Worm (Caenorhabditis elegans) whole organism, young adult: ENCODE results near the gene F37C12.10.

Source experiments
- B0336.3 ChIP-seq: fragments of 200-800 bp; sonication (Bioruptor generic); IDR thresholded peaks from 2 replicates; pipeline ENCODE4 v1.3.6; 2022; ENCODE audit warnings: missing genetic modification characterization, missing compliant biosample characterization
- F23B12.7 ChIP-seq: sonication (generic microtip); optimal IDR thresholded peaks from 2 replicates; lab custom pipeline; 2017; ENCODE audit warnings: missing genetic modification characterization, mild to moderate bottlenecking, missing compliant biosample characterization, antibody characterized with exemption, moderate library complexity; ENCODE audit not compliant: insufficient read depth
- F33H1.4 ChIP-seq: fragments of 200-800 bp; sonication (Bioruptor generic); IDR thresholded peaks from 2 replicates; pipeline ENCODE4 v1.3.6; 2022; ENCODE audit warnings: missing genetic modification reagents, missing genetic modification characterization, missing compliant biosample characterization
- F39B2.1 ChIP-seq: fragments of 200-800 bp; sonication (Bioruptor generic); IDR thresholded peaks from 2 replicates; pipeline ENCODE4 v1.3.6; 2022; ENCODE audit warnings: missing genetic modification reagents, missing genetic modification characterization, missing compliant biosample characterization
- F57C9.4 ChIP-seq: sonication (generic microtip); optimal IDR thresholded peaks from 2 replicates; lab custom pipeline; 2017; ENCODE audit warnings: mild to moderate bottlenecking, missing genetic modification characterization, missing compliant biosample characterization
- K12H6.12 ChIP-seq: fragments of 200-800 bp; sonication (Bioruptor generic); optimal IDR thresholded peaks from 2 replicates; lab custom pipeline; 2018; ENCODE audit warnings: mild to moderate bottlenecking, missing genetic modification characterization, missing compliant biosample characterization
- T26A5.8 ChIP-seq: sonication (generic microtip); optimal IDR thresholded peaks from 2 replicates; lab custom pipeline; 2016; ENCODE audit warnings: missing genetic modification characterization, missing compliant biosample characterization
- Y56A3A.18 ChIP-seq: fragments of 200-800 bp; sonication (Bioruptor generic); IDR thresholded peaks from 2 replicates; pipeline ENCODE4 v1.3.6; 2022; ENCODE audit warnings: missing genetic modification reagents, missing genetic modification characterization, missing compliant biosample characterization
- Y79H2A.3 ChIP-seq: fragments of 200-800 bp; sonication (Bioruptor generic); conservative IDR thresholded peaks from 2 replicates; pipeline ENCODE4 v1.3.6; 2022; ENCODE audit warnings: missing genetic modification reagents, missing genetic modification characterization, missing compliant biosample characterization
- Y95B8A.8 ChIP-seq: fragments of 200-800 bp; sonication (Bioruptor generic); IDR thresholded peaks from 2 replicates; pipeline ENCODE4 v1.3.6; 2022; ENCODE audit warnings: missing genetic modification reagents, missing genetic modification characterization, missing compliant biosample characterization
- ZK185.1 ChIP-seq: sonication (generic microtip); optimal IDR thresholded peaks from 2 replicates; lab custom pipeline; 2016; ENCODE audit warnings: mild to moderate bottlenecking, missing genetic modification characterization, missing compliant biosample characterization; ENCODE audit not compliant: poor library complexity, severe bottlenecking
- akir-1 ChIP-seq: fragments of 200-800 bp; sonication (Bioruptor generic); optimal IDR thresholded peaks from 2 replicates; lab custom pipeline; 2018; ENCODE audit warnings: mild to moderate bottlenecking, missing genetic modification characterization, moderate library complexity, missing compliant biosample characterization
- aptf-3 ChIP-seq: fragments of 200-800 bp; sonication (Bioruptor generic); IDR thresholded peaks from 2 replicates; pipeline ENCODE4 v1.3.6; 2022; ENCODE audit warnings: missing genetic modification characterization, missing compliant biosample characterization
- atf-7 ChIP-seq: sonication (generic microtip); optimal IDR thresholded peaks from 2 replicates; lab custom pipeline; 2017; ENCODE audit warnings: mild to moderate bottlenecking, missing genetic modification characterization, missing compliant biosample characterization
- athp-1 ChIP-seq: sonication (generic microtip); optimal IDR thresholded peaks from 2 replicates; lab custom pipeline; 2017; ENCODE audit warnings: mild to moderate bottlenecking, missing genetic modification characterization, missing compliant biosample characterization
- attf-3 ChIP-seq: fragments of 200-800 bp; sonication (Bioruptor generic); conservative IDR thresholded peaks from 2 replicates; pipeline ENCODE4 v1.3.6; 2022; ENCODE audit warnings: missing genetic modification reagents, missing genetic modification characterization, missing compliant biosample characterization
- bed-2 ChIP-seq: fragments of 200-800 bp; sonication (Bioruptor generic); IDR thresholded peaks from 2 replicates; pipeline ENCODE4 v1.3.6; 2022; ENCODE audit warnings: missing genetic modification reagents, missing genetic modification characterization, missing compliant biosample characterization
- ccch-3 ChIP-seq: fragments of 200-800 bp; sonication (Bioruptor generic); optimal IDR thresholded peaks from 2 replicates; lab custom pipeline; 2018; ENCODE audit warnings: mild to moderate bottlenecking, missing genetic modification characterization, missing compliant biosample characterization
- ceh-100 ChIP-seq: fragments of 200-800 bp; sonication (Bioruptor generic); IDR thresholded peaks from 2 replicates; pipeline ENCODE4 v1.3.6; 2022; ENCODE audit warnings: missing genetic modification reagents, missing genetic modification characterization, missing compliant biosample characterization
- ceh-27 ChIP-seq: fragments of 200-800 bp; sonication (Bioruptor generic); optimal IDR thresholded peaks from 2 replicates; lab custom pipeline; 2018; ENCODE audit warnings: mild to moderate bottlenecking, missing genetic modification characterization, moderate library complexity, missing compliant biosample characterization
- ceh-58 ChIP-seq: fragments of 200-800 bp; sonication (Bioruptor generic); IDR thresholded peaks from 2 replicates; pipeline ENCODE4 v1.3.6; 2022; ENCODE audit warnings: missing genetic modification characterization, missing compliant biosample characterization
- chd-7 ChIP-seq: sonication (generic microtip); optimal IDR thresholded peaks from 2 replicates; lab custom pipeline; 2016; ENCODE audit warnings: mild to moderate bottlenecking, missing genetic modification characterization, moderate library complexity, missing compliant biosample characterization
- dox-1 ChIP-seq: fragments of 200-800 bp; sonication (Bioruptor generic); IDR thresholded peaks from 2 replicates; pipeline ENCODE4 v1.3.6; 2022; ENCODE audit warnings: missing genetic modification reagents, missing genetic modification characterization, missing compliant biosample characterization
- dpl-1 ChIP-seq: fragments of 150-350 bp; optimal IDR thresholded peaks from 2 replicates; lab custom pipeline; 2014; ENCODE audit warnings: missing biosample characterization, missing genetic modification reagents, missing genetic modification characterization
- efl-1 ChIP-seq: fragments of 150-350 bp; optimal IDR thresholded peaks from 2 replicates; lab custom pipeline; 2014; ENCODE audit warnings: missing biosample characterization, missing genetic modification reagents, missing genetic modification characterization
- let-607 ChIP-seq, 2 experiments: fragments of 200-800 bp in 1 of 2; sonication (Bioruptor generic) in 1 of 2; sonication (generic microtip) in 1 of 2; optimal IDR thresholded peaks; 2 replicates each; lab custom pipeline; 2016 to 2018; ENCODE audit warnings: mild to moderate bottlenecking in 2 of 2, missing compliant biosample characterization in 2 of 2, missing genetic modification characterization in 2 of 2, moderate library complexity in 2 of 2, missing genotype in 1 of 2
- lin-35 ChIP-seq, 3 experiments: fragments of 150-350 bp in 2 of 3; sonication (generic microtip) in 1 of 3; optimal IDR thresholded peaks; 2 replicates each; lab custom pipeline; 2014 to 2018; ENCODE audit warnings: missing biosample characterization in 3 of 3, missing genetic modification characterization in 3 of 3, missing genetic modification reagents in 3 of 3
- lin-54 ChIP-seq: fragments of 200-800 bp; sonication (Bioruptor generic); optimal IDR thresholded peaks from 2 replicates; lab custom pipeline; 2018; ENCODE audit warnings: mild to moderate bottlenecking, missing genetic modification characterization, missing compliant biosample characterization
- lir-1 ChIP-seq: fragments of 200-800 bp; sonication (Bioruptor generic); conservative IDR thresholded peaks from 2 replicates; pipeline ENCODE4 v1.3.6; 2022; ENCODE audit warnings: missing genetic modification reagents, missing genetic modification characterization, missing compliant biosample characterization
- lsl-1 ChIP-seq: fragments of 200-800 bp; sonication (Bioruptor generic); optimal IDR thresholded peaks from 2 replicates; lab custom pipeline; 2018; ENCODE audit warnings: mild to moderate bottlenecking, missing genetic modification characterization, moderate library complexity, missing compliant biosample characterization
- lsy-27 ChIP-seq: sonication (generic microtip); optimal IDR thresholded peaks from 2 replicates; lab custom pipeline; 2017; ENCODE audit warnings: missing genetic modification characterization, mild to moderate bottlenecking, missing compliant biosample characterization, antibody characterized with exemption, missing genotype, borderline replicate concordance; ENCODE audit not compliant: insufficient read depth
- madf-3 ChIP-seq: fragments of 200-800 bp; sonication (Bioruptor generic); IDR thresholded peaks from 2 replicates; pipeline ENCODE4 v1.3.6; 2022; ENCODE audit warnings: missing genetic modification reagents, missing genetic modification characterization, missing compliant biosample characterization
- madf-6 ChIP-seq: fragments of 200-800 bp; sonication (Bioruptor generic); IDR thresholded peaks from 2 replicates; pipeline ENCODE4 v1.3.6; 2022; ENCODE audit warnings: missing genetic modification reagents, missing genetic modification characterization, missing compliant biosample characterization
- mcd-1 ChIP-seq: fragments of 200-800 bp; sonication (Bioruptor generic); IDR thresholded peaks from 2 replicates; pipeline ENCODE4 v1.3.6; 2022; ENCODE audit warnings: missing genetic modification reagents, missing genetic modification characterization, missing compliant biosample characterization
- nfyb-1 ChIP-seq: fragments of 200-800 bp; sonication (Bioruptor generic); IDR thresholded peaks from 2 replicates; pipeline ENCODE4 v1.3.6; 2022; ENCODE audit warnings: missing genetic modification reagents, missing genetic modification characterization, missing compliant biosample characterization
- pbrm-1 ChIP-seq: fragments of 200-800 bp; sonication (Bioruptor generic); IDR thresholded peaks from 2 replicates; pipeline ENCODE4 v1.3.6; 2022; ENCODE audit warnings: missing genetic modification reagents, missing genetic modification characterization, missing compliant biosample characterization
- pha-4 ChIP-seq: fragments of 150-350 bp; sonication (generic microtip); optimal IDR thresholded peaks from 2 replicates; lab custom pipeline; 2014; ENCODE audit warnings: missing biosample characterization, missing genetic modification reagents, missing genetic modification characterization
- rcor-1 ChIP-seq: fragments of 200-800 bp; sonication (Bioruptor generic); IDR thresholded peaks from 2 replicates; pipeline ENCODE4 v1.3.6; 2022; ENCODE audit warnings: missing genetic modification reagents, missing genetic modification characterization, missing compliant biosample characterization
- rpc-1 ChIP-seq, 2 experiments: fragments of 150-350 bp in 1 of 2; sonication (generic microtip) in 1 of 2; optimal IDR thresholded peaks; 2 replicates each; lab custom pipeline; 2014 to 2018; ENCODE audit warnings: missing biosample characterization in 1 of 2, missing genetic modification characterization in 1 of 2, missing genetic modification reagents in 1 of 2, missing genotype in 1 of 2
- snpc-3.4 ChIP-seq: sonication (generic microtip); optimal IDR thresholded peaks from 2 replicates; lab custom pipeline; 2017; ENCODE audit warnings: missing genetic modification characterization, mild to moderate bottlenecking, missing compliant biosample characterization, antibody characterized with exemption, moderate library complexity, missing genotype, missing genetic modification reagents
- snpc-4 ChIP-seq, 5 experiments: fragments of 150-350 bp in 1 of 5; sonication (generic microtip) in 4 of 5; optimal IDR thresholded peaks; 2 replicates each; lab custom pipeline; 2014 to 2018; ENCODE audit warnings: missing genetic modification characterization in 5 of 5, missing biosample characterization in 3 of 5, antibody characterized with exemption in 2 of 5, mild to moderate bottlenecking in 2 of 5, missing compliant biosample characterization in 2 of 5, missing genotype in 2 of 5, moderate library complexity in 2 of 5, missing genetic modification reagents in 1 of 5
- somi-1 ChIP-seq: fragments of 200-800 bp; sonication (Bioruptor generic); optimal IDR thresholded peaks from 2 replicates; lab custom pipeline; 2018; ENCODE audit warnings: mild to moderate bottlenecking, missing genetic modification characterization, missing compliant biosample characterization
- unc-130 ChIP-seq: sonication (generic microtip); optimal IDR thresholded peaks from 2 replicates; lab custom pipeline; 2016; ENCODE audit warnings: missing genetic modification reagents, missing genetic modification characterization, missing compliant biosample characterization
- zfh-2 ChIP-seq: fragments of 200-800 bp; sonication (Bioruptor generic); conservative IDR thresholded peaks from 2 replicates; pipeline ENCODE4 v1.3.6; 2022; ENCODE audit warnings: missing genetic modification reagents, missing genetic modification characterization, missing compliant biosample characterization
- ztf-22 ChIP-seq: fragments of 200-800 bp; sonication (Bioruptor generic); optimal IDR thresholded peaks from 2 replicates; lab custom pipeline; 2018; ENCODE audit warnings: mild to moderate bottlenecking, missing genetic modification characterization, moderate library complexity, missing compliant biosample characterization

The F37C12.10 gene

DNA sequence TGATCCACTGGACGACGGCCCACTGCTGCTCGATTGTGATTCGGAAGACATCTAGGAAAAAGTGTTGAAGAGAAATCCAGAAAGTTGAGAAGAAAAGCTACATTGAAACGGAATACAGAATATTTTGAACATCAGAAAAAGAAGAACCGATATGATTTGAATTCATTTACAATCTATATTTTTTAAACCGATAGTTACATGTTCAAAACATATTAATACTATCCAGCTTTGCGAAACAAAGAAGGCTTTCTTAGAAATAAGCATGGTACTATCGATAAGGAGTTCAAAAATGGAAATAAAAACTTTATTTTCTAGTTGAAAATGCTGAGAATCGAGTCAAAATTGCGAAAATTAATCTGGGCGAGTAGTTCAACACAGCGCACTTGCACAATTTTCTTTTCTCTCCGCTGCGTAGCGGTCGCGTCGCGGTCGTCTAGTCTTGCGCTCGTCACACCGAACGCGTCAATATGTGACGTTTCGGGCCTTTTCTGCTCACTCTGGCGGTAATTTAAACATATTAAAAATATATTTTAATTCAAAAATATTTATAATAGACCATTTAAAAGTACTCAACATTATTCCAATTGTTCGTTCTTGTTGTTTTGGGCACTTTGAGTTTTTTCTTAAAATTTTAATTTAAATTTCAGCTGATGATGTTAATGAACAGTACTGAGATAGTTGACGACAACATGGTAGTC lies 26.0 kb downstream of the F37C12.10 start, which contains the start of the genes syf-2 and K04G7.1 (continued):
- no peak for TF ChIP-seq F57C9.4
- peak; percentile 69 for TF ChIP-seq ceh-27 (GFP tag; lab: Kevin White, UChicago)
- 0 out of 2 replicates have a peak, but pooled peaks have one; percentile 64 for TF ChIP-seq Y79H2A.3 (GFP tag; lab: Robert Waterston, UW)
- peak; percentile 93 for TF ChIP-seq mcd-1 (GFP tag; lab: Robert Waterston, UW)
- TF ChIP-seq unc-130: peak; percentile 62
- TF ChIP-seq K12H6.12 (tag; lab: Kevin White, UChicago): peak; percentile 73
- peak; percentile 78 for TF ChIP-seq B0336.3 (GFP tag; lab: Robert Waterston, UW)
- TF ChIP-seq madf-3 (GFP tag; lab: Robert Waterston, UW): peak; percentile 100
- TF ChIP-seq chd-7 (tag; lab: Kevin White, UChicago): peak; percentile 31
- TF ChIP-seq lin-35 (GFP tag; optimal IDR thresholded peaks at IDR 0.05; lab: Kevin White, UChicago): peak; percentile 39 to 93 (median 45)
- peak; percentile 52 for TF ChIP-seq snpc-3.4 (tag; lab: Kevin White, UChicago)
- peak; percentile 80 for TF ChIP-seq F33H1.4
- peak; percentile 85 for TF ChIP-seq lir-1 (GFP tag; lab: Robert Waterston, UW)
- peak; percentile 77 for TF ChIP-seq zfh-2 (GFP tag; lab: Robert Waterston, UW)
- TF ChIP-seq ccch-3 (GFP tag; lab: Kevin White, UChicago): no peak
- TF ChIP-seq madf-6 (GFP tag; lab: Robert Waterston, UW): peak; percentile 78
- peak; percentile 84; the same call in 1 of the 2 replicates for TF ChIP-seq Y95B8A.8
- no peak for TF ChIP-seq akir-1
- peak; percentile 89 for TF ChIP-seq nfyb-1 (GFP tag; lab: Robert Waterston, UW)
- TF ChIP-seq Y56A3A.18 (GFP tag; lab: Robert Waterston, UW): no peak
- no peak for TF ChIP-seq F39B2.1 (GFP tag; lab: Robert Waterston, UW)
- TF ChIP-seq aptf-3 (GFP tag; lab: Robert Waterston, UW): no peak
- no peak for TF ChIP-seq rpc-1 (optimal IDR thresholded peaks at IDR 0.05; lab: Kevin White, UChicago)
- no peak for TF ChIP-seq rpc-1 (tag; optimal IDR thresholded peaks at IDR 0.05; lab: Kevin White, UChicago)
- peak; percentile 57 for TF ChIP-seq athp-1 (tag; lab: Kevin White, UChicago)
- TF ChIP-seq let-607 (tag; optimal IDR thresholded peaks at IDR 0.05; lab: Kevin White, UChicago): peak; percentile 65 to 78
- peak; percentile 80 for TF ChIP-seq lsl-1
- TF ChIP-seq rcor-1 (GFP tag; lab: Robert Waterston, UW): peak; percentile 88
- peak; percentile 77 for TF ChIP-seq snpc-4 (GFP tag; optimal IDR thresholded peaks at IDR 0.05; lab: Kevin White, UChicago)
- TF ChIP-seq snpc-4 (tag; optimal IDR thresholded peaks at IDR 0.05; lab: Kevin White, UChicago): peak; percentile 50 to 81 (median 66)
- TF ChIP-seq ztf-22 (GFP tag; lab: Kevin White, UChicago): peak; percentile 7
- TF ChIP-seq ceh-58 (GFP tag; lab: Robert Waterston, UW): no peak
- peak; percentile 79 for TF ChIP-seq attf-3 (GFP tag; lab: Robert Waterston, UW)
- peak; percentile 12 for TF ChIP-seq somi-1 (GFP tag; lab: Kevin White, UChicago)
- peak; percentile 64 for TF ChIP-seq ZK185.1
- peak; percentile 80 for TF ChIP-seq F23B12.7 (tag; lab: Kevin White, UChicago)
- peak; percentile 55; the same call in 1 of the 2 replicates for TF ChIP-seq ceh-100 (GFP tag; lab: Robert Waterston, UW)
- no peak for TF ChIP-seq T26A5.8
- TF ChIP-seq efl-1 (GFP tag; lab: Kevin White, UChicago): peak; percentile 82
- TF ChIP-seq pbrm-1: peak; percentile 89
- TF ChIP-seq dpl-1 (GFP tag; lab: Kevin White, UChicago): peak; percentile 77
- TF ChIP-seq lin-54 (GFP tag; lab: Kevin White, UChicago): peak; percentile 97
- TF ChIP-seq atf-7 (tag; lab: Kevin White, UChicago): peak; percentile 35
- no peak for TF ChIP-seq lsy-27
- peak; percentile 92 for TF ChIP-seq pha-4
- TF ChIP-seq bed-2 (GFP tag; lab: Robert Waterston, UW): no peak
- peak; percentile 95 for TF ChIP-seq dox-1 (GFP tag; lab: Robert Waterston, UW)
